Worm (Caenorhabditis elegans) whole organism, late embryonic: ENCODE measurements around the gene mgrn-1.

Source experiments
- C38D4.7 ChIP-seq: fragments of 200-800 bp; sonication (Bioruptor generic); optimal IDR thresholded peaks from 2 replicates; lab custom pipeline; 2018; ENCODE audit warnings: mild to moderate bottlenecking, missing genetic modification characterization, moderate library complexity, missing compliant biosample characterization
- T23F11.4 ChIP-seq: fragments of 200-800 bp; sonication (Bioruptor generic); optimal IDR thresholded peaks from 2 replicates; lab custom pipeline; 2018; ENCODE audit warnings: mild to moderate bottlenecking, missing genetic modification characterization, missing compliant biosample characterization
- elt-2 ChIP-seq: sonication (generic microtip); optimal IDR thresholded peaks from 2 replicates; lab custom pipeline; 2016; ENCODE audit warnings: missing genetic modification reagents, missing genetic modification characterization, missing compliant biosample characterization
- fkh-10 ChIP-seq: fragments of 150-350 bp; optimal IDR thresholded peaks from 2 replicates; lab custom pipeline; 2014; ENCODE audit warnings: missing biosample characterization, missing genetic modification reagents, missing genetic modification characterization
- nhr-11 ChIP-seq: fragments of 150-350 bp; optimal IDR thresholded peaks from 2 replicates; lab custom pipeline; 2014; ENCODE audit warnings: missing biosample characterization, missing genetic modification characterization
- pha-4 ChIP-seq: fragments of 150-350 bp; optimal IDR thresholded peaks from 2 replicates; lab custom pipeline; 2018; ENCODE audit warnings: missing biosample characterization, missing genetic modification reagents, missing genetic modification characterization
- ref-2 ChIP-seq: sonication (generic microtip); optimal IDR thresholded peaks from 2 replicates; lab custom pipeline; 2016; ENCODE audit warnings: missing genetic modification characterization, missing compliant biosample characterization
- ttx-3 ChIP-seq: sonication (generic microtip); optimal IDR thresholded peaks from 2 replicates; lab custom pipeline; 2016; ENCODE audit warnings: missing genetic modification reagents, missing genetic modification characterization, missing compliant biosample characterization
- zip-5 ChIP-seq: sonication (generic microtip); optimal IDR thresholded peaks from 2 replicates; lab custom pipeline; 2016; ENCODE audit warnings: missing genetic modification characterization, missing compliant biosample characterization

- no peak for TF ChIP-seq elt-2 (tag; lab: Kevin White, UChicago)
- no peak for TF ChIP-seq zip-5 (tag; lab: Kevin White, UChicago)
- TF ChIP-seq C38D4.7 (GFP tag; lab: Kevin White, UChicago) = no peak
- TF ChIP-seq pha-4 (tag; lab: Kevin White, UChicago) = no peak
- no peak for TF ChIP-seq T23F11.4
- TF ChIP-seq fkh-10 (GFP tag; lab: Kevin White, UChicago) = no peak
- TF ChIP-seq ref-2 (tag; lab: Kevin White, UChicago) = no peak
- no peak for TF ChIP-seq ttx-3 (tag; lab: Kevin White, UChicago)
- no peak for TF ChIP-seq nhr-11
These were observed 43.7 kb downstream of the mgrn-1 start, which contains the start of gene del-1 for ce11 chrX:14267781-14268180.
